Fruit fly (Drosophila melanogaster): ENCODE data around the gene Pgant4.

Gene Pgant4

DNA sequence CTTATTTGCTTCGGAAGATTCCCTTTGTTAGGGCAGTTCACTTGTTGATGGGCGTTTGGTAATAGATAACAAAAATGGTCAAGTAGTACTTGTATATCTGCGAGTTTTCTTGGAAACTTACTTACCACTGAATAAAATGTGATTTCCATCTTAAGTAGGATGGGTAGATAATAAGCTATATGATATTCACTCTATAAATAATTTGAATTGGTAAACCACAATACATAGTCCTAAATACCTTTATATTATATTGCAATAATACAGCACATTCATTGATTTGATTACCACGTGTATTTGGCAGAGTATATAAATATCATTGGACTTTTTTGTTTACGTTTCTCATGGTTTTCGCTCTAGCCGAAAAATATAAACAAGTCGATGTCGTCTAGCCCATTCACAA lies 3.5 kb downstream of the Pgant4 start:
- TF ChIP-seq CG9215 (GFP tag; IDR thresholded peaks at IDR 0.05): peak; percentile 62
- TF ChIP-seq pum (GFP tag; optimal IDR thresholded peaks at IDR 0.05): peak; percentile 11
- no peak for TF ChIP-seq CG8089 (GFP tag; optimal IDR thresholded peaks at IDR 0.05)
- TF ChIP-seq maf-S (GFP tag; optimal IDR thresholded peaks at IDR 0.05): peak; percentile 27
- TF ChIP-seq Poxn (GFP tag; IDR thresholded peaks at IDR 0.05): no peak
- peak; percentile 47 for TF ChIP-seq CG7786 (GFP tag; optimal IDR thresholded peaks at IDR 0.05)
- peak; percentile 10 for TF ChIP-seq Vsx1 (GFP tag; optimal IDR thresholded peaks at IDR 0.05)
- peak; percentile 53 for TF ChIP-seq HLH54F (GFP tag; optimal IDR thresholded peaks at IDR 0.05)
- TF ChIP-seq CG10979 (tag; optimal IDR thresholded peaks at IDR 0.05): peak; percentile 58
- TF ChIP-seq CG31388 (GFP tag; optimal IDR thresholded peaks at IDR 0.05): no peak
- peak; percentile 28 for TF ChIP-seq CG17829 (tag; optimal IDR thresholded peaks at IDR 0.05)
- TF ChIP-seq trh (GFP tag; optimal IDR thresholded peaks at IDR 0.05): no peak
- peak; percentile 66 for TF ChIP-seq Rfx (GFP tag; IDR thresholded peaks at IDR 0.05)
- no peak for TF ChIP-seq kni (GFP tag; optimal IDR thresholded peaks at IDR 0.05)
- TF ChIP-seq CG11723 (GFP tag; optimal IDR thresholded peaks at IDR 0.05): peak; percentile 37
- peak; percentile 81 for TF ChIP-seq CG34422 (GFP tag; IDR thresholded peaks at IDR 0.05)
- no peak for TF ChIP-seq YL-1 (GFP tag; optimal IDR thresholded peaks at IDR 0.05)
- TF ChIP-seq B-H1 (GFP tag; IDR thresholded peaks at IDR 0.05): peak; percentile 34; the same call in 2 of the 3 replicates
- no peak for TF ChIP-seq dan (GFP tag; IDR thresholded peaks at IDR 0.05)
- no peak; the same call in 1 of the 2 replicates for TF ChIP-seq H2.0 (GFP tag; IDR thresholded peaks at IDR 0.05)
- TF ChIP-seq CG7745 (tag; optimal IDR thresholded peaks at IDR 0.05): no peak
- TF ChIP-seq CG4424 (GFP tag; optimal IDR thresholded peaks at IDR 0.05): peak; percentile 71
- TF ChIP-seq Xbp1 (GFP tag; optimal IDR thresholded peaks at IDR 0.05): peak; percentile 57
- TF ChIP-seq CG18764 (GFP tag; optimal IDR thresholded peaks at IDR 0.05): no peak
- no peak for TF ChIP-seq sna (GFP tag; IDR thresholded peaks at IDR 0.05; ENCODE audit: partially characterized antibody)
- no peak for TF ChIP-seq nerfin-1 (tag; optimal IDR thresholded peaks at IDR 0.05)
- peak; percentile 20 for TF ChIP-seq Camta (GFP tag; optimal IDR thresholded peaks at IDR 0.05)
- no peak for TF ChIP-seq CG1529 (GFP tag; optimal IDR thresholded peaks at IDR 0.05)
- no peak for TF ChIP-seq jigr1 (GFP tag; IDR thresholded peaks at IDR 0.05)
- TF ChIP-seq Oaz (GFP tag; IDR thresholded peaks at IDR 0.05): no peak; the same call in none of the 2 replicates
- TF ChIP-seq wdn (GFP tag; IDR thresholded peaks at IDR 0.05): no peak
- no peak for TF ChIP-seq rib (GFP tag; IDR thresholded peaks at IDR 0.05)
- TF ChIP-seq ash1 (GFP tag; optimal IDR thresholded peaks at IDR 0.05): no peak
- no peak for TF ChIP-seq cas (GFP tag; IDR thresholded peaks at IDR 0.05)
- no peak for TF ChIP-seq hkb (optimal IDR thresholded peaks at IDR 0.05)
- no peak for TF ChIP-seq hkb (GFP tag; IDR thresholded peaks at IDR 0.05)
- no peak for TF ChIP-seq CG13894 (tag; optimal IDR thresholded peaks at IDR 0.05)
- TF ChIP-seq caup (GFP tag; optimal IDR thresholded peaks at IDR 0.05; ENCODE audit: severe bottlenecking): peak; percentile 46
- no peak for TF ChIP-seq grn (GFP tag; optimal IDR thresholded peaks at IDR 0.05)
- TF ChIP-seq CG15479 (GFP tag; optimal IDR thresholded peaks at IDR 0.05): no peak
- no peak for TF ChIP-seq nerfin-2 (GFP tag; IDR thresholded peaks at IDR 0.05; ENCODE audit: partially characterized antibody)
- TF ChIP-seq CG17328 (GFP tag; IDR thresholded peaks at IDR 0.05): no peak
- no peak for TF ChIP-seq CG15601 (tag; optimal IDR thresholded peaks at IDR 0.05)
- TF ChIP-seq gro (GFP tag; optimal IDR thresholded peaks at IDR 0.05): no peak
- peak; percentile 18 for TF ChIP-seq sd (tag; optimal IDR thresholded peaks at IDR 0.05)
- peak; percentile 77 for TF ChIP-seq CG18599 (GFP tag; optimal IDR thresholded peaks at IDR 0.05)
- peak; percentile 82 for TF ChIP-seq Ptx1 (GFP tag; IDR thresholded peaks at IDR 0.05)
- TF ChIP-seq CG16813 (GFP tag; IDR thresholded peaks at IDR 0.05; ENCODE audit: partially characterized antibody): no peak
- TF ChIP-seq Gsc (GFP tag; IDR thresholded peaks at IDR 0.05): no peak
- TF ChIP-seq Antp (GFP tag; optimal IDR thresholded peaks at IDR 0.05): peak; percentile 22
- TF ChIP-seq CG6791 (GFP tag; IDR thresholded peaks at IDR 0.05; ENCODE audit: partially characterized antibody): no peak
- TF ChIP-seq CG6254 (GFP tag; optimal IDR thresholded peaks at IDR 0.05): no peak
